Worm (Caenorhabditis elegans) whole organism, L3 larva: ENCODE measurements around the gene acl-5.

Source experiments
- R02D3.7 ChIP-seq: fragments of 150-350 bp; optimal IDR thresholded peaks from 2 replicates; lab custom pipeline; 2014; ENCODE audit warnings: missing biosample characterization, missing genetic modification characterization
- ZK546.5 ChIP-seq: sonication (generic microtip); optimal IDR thresholded peaks from 2 replicates; lab custom pipeline; 2017; ENCODE audit warnings: missing biosample characterization, missing genetic modification characterization
- aly-2 ChIP-seq: fragments of 150-350 bp; optimal IDR thresholded peaks from 2 replicates; lab custom pipeline; 2014; ENCODE audit warnings: missing biosample characterization, missing genetic modification characterization
- ceh-16 ChIP-seq: sonication (generic microtip); optimal IDR thresholded peaks from 2 replicates; lab custom pipeline; 2017; ENCODE audit warnings: missing biosample characterization, missing genetic modification characterization
- ceh-28 ChIP-seq: fragments of 150-350 bp; optimal IDR thresholded peaks from 2 replicates; lab custom pipeline; 2014; ENCODE audit warnings: missing biosample characterization, missing genetic modification reagents, missing genetic modification characterization
- ceh-82 ChIP-seq: fragments of 150-350 bp; optimal IDR thresholded peaks from 2 replicates; lab custom pipeline; 2014; ENCODE audit warnings: missing biosample characterization, missing genetic modification characterization
- elt-1 ChIP-seq: fragments of 150-350 bp; optimal IDR thresholded peaks from 2 replicates; lab custom pipeline; 2014; ENCODE audit warnings: missing biosample characterization, missing genetic modification characterization
- elt-3 ChIP-seq, 3 experiments: fragments of 150-350 bp in 1 of 3; sonication (generic microtip) in 2 of 3; optimal IDR thresholded peaks; 2 replicates in 2 of 3; 4 replicates in 1 of 3; lab custom pipeline; 2014 to 2017; ENCODE audit warnings: missing biosample characterization in 3 of 3, missing genetic modification characterization in 3 of 3
- eor-1 ChIP-seq, 2 experiments: fragments of 150-350 bp; optimal IDR thresholded peaks; 2 replicates each; lab custom pipeline; 2014 to 2018; ENCODE audit warnings: missing biosample characterization in 2 of 2, missing genetic modification characterization in 2 of 2
- fkh-10 ChIP-seq: sonication (generic microtip); optimal IDR thresholded peaks from 2 replicates; lab custom pipeline; 2017; ENCODE audit warnings: missing biosample characterization, missing genetic modification reagents, missing genetic modification characterization
- hmg-11 ChIP-seq: sonication (generic microtip); optimal IDR thresholded peaks from 2 replicates; lab custom pipeline; 2016; ENCODE audit warnings: missing genetic modification characterization, missing compliant biosample characterization
- lin-15B ChIP-seq: fragments of 150-350 bp; optimal IDR thresholded peaks from 2 replicates; lab custom pipeline; 2014; ENCODE audit warnings: missing biosample characterization, missing genetic modification characterization
- lsy-12 ChIP-seq: sonication (generic microtip); optimal IDR thresholded peaks from 2 replicates; lab custom pipeline; 2016; ENCODE audit warnings: mild to moderate bottlenecking, missing genetic modification characterization, missing compliant biosample characterization
- mdl-1 ChIP-seq: fragments of 150-350 bp; optimal IDR thresholded peaks from 2 replicates; lab custom pipeline; 2014; ENCODE audit warnings: missing biosample characterization, missing genetic modification characterization
- nhr-11 ChIP-seq: fragments of 150-350 bp; optimal IDR thresholded peaks from 2 replicates; lab custom pipeline; 2014; ENCODE audit warnings: missing biosample characterization, missing genetic modification characterization
- nhr-12 ChIP-seq: fragments of 150-350 bp; optimal IDR thresholded peaks from 2 replicates; lab custom pipeline; 2014; ENCODE audit warnings: missing biosample characterization, missing genetic modification characterization
- nhr-23 ChIP-seq: fragments of 150-350 bp; optimal IDR thresholded peaks from 2 replicates; lab custom pipeline; 2014; ENCODE audit warnings: missing biosample characterization, missing genetic modification reagents, missing genetic modification characterization
- nhr-237 ChIP-seq: fragments of 150-350 bp; optimal IDR thresholded peaks from 2 replicates; lab custom pipeline; 2014; ENCODE audit warnings: missing biosample characterization, missing genetic modification characterization
- nhr-25 ChIP-seq: sonication (generic microtip); optimal IDR thresholded peaks from 2 replicates; lab custom pipeline; 2017; ENCODE audit warnings: missing biosample characterization, missing genetic modification characterization
- nhr-28 ChIP-seq: fragments of 150-350 bp; optimal IDR thresholded peaks from 2 replicates; lab custom pipeline; 2014; ENCODE audit warnings: missing biosample characterization, missing genetic modification characterization
- nhr-43 ChIP-seq: sonication (generic microtip); optimal IDR thresholded peaks from 2 replicates; lab custom pipeline; 2016; ENCODE audit warnings: mild to moderate bottlenecking, missing genetic modification characterization, missing compliant biosample characterization; ENCODE audit not compliant: poor library complexity, severe bottlenecking
- nhr-67 ChIP-seq: fragments of 150-350 bp; optimal IDR thresholded peaks from 2 replicates; lab custom pipeline; 2014; ENCODE audit warnings: missing biosample characterization, missing genetic modification characterization
- nhr-76 ChIP-seq: fragments of 150-350 bp; sonication (generic microtip); optimal IDR thresholded peaks from 5 replicates; lab custom pipeline; 2014; ENCODE audit warnings: missing biosample characterization, missing genetic modification characterization
- nhr-77 ChIP-seq: fragments of 150-350 bp; optimal IDR thresholded peaks from 2 replicates; lab custom pipeline; 2014; ENCODE audit warnings: missing biosample characterization, missing genetic modification characterization
- sea-2 ChIP-seq: fragments of 150-350 bp; sonication (generic microtip); optimal IDR thresholded peaks from 4 replicates; lab custom pipeline; 2014; ENCODE audit warnings: missing biosample characterization, missing genetic modification reagents, missing genetic modification characterization
- skn-1 ChIP-seq: fragments of 150-350 bp; optimal IDR thresholded peaks from 2 replicates; lab custom pipeline; 2014; ENCODE audit warnings: missing biosample characterization, missing genetic modification characterization
- snpc-4 ChIP-seq: fragments of 150-350 bp; optimal IDR thresholded peaks from 2 replicates; lab custom pipeline; 2014; ENCODE audit warnings: missing biosample characterization, missing genetic modification characterization
- unc-62 ChIP-seq: fragments of 150-350 bp; sonication (generic microtip); optimal IDR thresholded peaks from 4 replicates; lab custom pipeline; 2014; ENCODE audit warnings: missing biosample characterization, missing genetic modification reagents, missing genetic modification characterization
- ztf-11 ChIP-seq: fragments of 150-350 bp; optimal IDR thresholded peaks from 2 replicates; lab custom pipeline; 2014; ENCODE audit warnings: missing biosample characterization, missing genetic modification characterization

The acl-5 gene

ce11 chrX:10307495-10307894 lies 19.8 kb downstream of the acl-5 start, which contains the start of gene F41E7.7:
F41E7.7 (plus strand) TSS chrX:10307795.
- TF ChIP-seq sea-2, result no peak

ce11 chrX:10306923-10307322 lies 20.3 kb downstream of the acl-5 start:
- TF ChIP-seq R02D3.7 (tag; lab: Kevin White, UChicago) (no peak), elt-3 (tag; optimal IDR thresholded peaks at IDR 0.05; lab: Kevin White, UChicago) (peak in 1 of 3 experiments; percentile 1), nhr-25 (tag; lab: Kevin White, UChicago) (peak; percentile 65)

- peak; percentile 6 for TF ChIP-seq nhr-43 (tag; lab: Kevin White, UChicago)
- TF ChIP-seq ztf-11, result no peak
- peak; percentile 69 for TF ChIP-seq nhr-23
- TF ChIP-seq nhr-12 (tag; lab: Kevin White, UChicago), result no peak
- TF ChIP-seq fkh-10 (GFP tag; lab: Kevin White, UChicago), result no peak
- TF ChIP-seq lin-15B (tag; lab: Kevin White, UChicago), result no peak
- no peak for TF ChIP-seq aly-2 (tag; lab: Kevin White, UChicago)
- TF ChIP-seq mdl-1 (tag; lab: Kevin White, UChicago), result no peak
- TF ChIP-seq nhr-25 (tag; lab: Kevin White, UChicago), result peak; percentile 56
These were observed 21.0 kb downstream of the acl-5 start, which contains the start of gene cnc-8 for ce11 chrX:10306289-10306688. cnc-8 (plus strand) TSS chrX:10306595.

ce11 chrX:10304178-10304577 lies 23.1 kb downstream of the acl-5 start, which contains the start of gene fipr-21:
fipr-21 (plus strand) TSS chrX:10304529.
- TF ChIP-seq hmg-11 (tag; lab: Kevin White, UChicago) (no peak), eor-1 (tag; optimal IDR thresholded peaks at IDR 0.05; lab: Kevin White, UChicago) (no peak), elt-3 (tag; optimal IDR thresholded peaks at IDR 0.05; lab: Kevin White, UChicago) (no peak), nhr-25 (tag; lab: Kevin White, UChicago) (peak; percentile 81), nhr-43 (tag; lab: Kevin White, UChicago) (peak; percentile 32), lsy-12 (tag; lab: Kevin White, UChicago) (no peak), nhr-11 (tag; lab: Kevin White, UChicago) (no peak), aly-2 (tag; lab: Kevin White, UChicago) (no peak), snpc-4 (tag; lab: Kevin White, UChicago) (no peak), nhr-237 (tag; lab: Kevin White, UChicago) (no peak), unc-62 (GFP tag; lab: Kevin White, UChicago) (no peak), skn-1 (tag; lab: Kevin White, UChicago) (no peak), ceh-28 (peak; percentile 26), nhr-23 (peak; percentile 81), elt-1 (tag; lab: Kevin White, UChicago) (peak; percentile 83)

ce11 chrX:10302430-10302829 lies 24.8 kb downstream of the acl-5 start, which contains the start of gene fip-5:
fip-5 (plus strand) TSS chrX:10302741.
- TF ChIP-seq elt-1 (tag; lab: Kevin White, UChicago), result peak; percentile 51
- no peak for TF ChIP-seq ceh-16

ce11 chrX:10301920-10302319 lies 25.3 kb downstream of the acl-5 start:
- TF ChIP-seq nhr-25 (tag; lab: Kevin White, UChicago) (peak; percentile 71), ceh-28 (no peak), elt-3 (tag; optimal IDR thresholded peaks at IDR 0.05; lab: Kevin White, UChicago) (no peak), nhr-23 (peak; percentile 82), elt-1 (tag; lab: Kevin White, UChicago) (peak; percentile 91)
- TF ChIP-seq, all 47 proteins: peak for 3

ce11 chrX:10297410-10297809 lies 29.8 kb downstream of the acl-5 start:
- no peak for TF ChIP-seq nhr-76 (tag; lab: Kevin White, UChicago)
- no peak for TF ChIP-seq ZK546.5 (tag; lab: Kevin White, UChicago)

- TF ChIP-seq nhr-67 (tag; lab: Kevin White, UChicago) (no peak), ceh-82 (tag; lab: Kevin White, UChicago) (no peak), mdl-1 (tag; lab: Kevin White, UChicago) (no peak), nhr-77 (tag; lab: Kevin White, UChicago) (no peak), ceh-16 (no peak), nhr-28 (tag; lab: Kevin White, UChicago) (no peak)
These were observed 41.6 kb downstream of the acl-5 start, which contains the start of gene npr-6 for ce11 chrX:10285634-10286033. npr-6 (minus strand) TSS chrX:10285734.
